Fruit fly (Drosophila melanogaster) whole organism, embryonic: ENCODE measurements around the gene CG6481.
A peak's percentile ranks its signal among the peaks of the same experiment; 100 is the strongest.

Experiments used
- Aef1 ChIP-seq: fragments of 200-800 bp; sonication (Bioruptor generic); IDR thresholded peaks from 3 replicates; pipeline ENCODE4 v1.3.6; 2022; ENCODE audit warnings: missing biosample characterization, missing genetic modification characterization
- B-H1 ChIP-seq: fragments of 200-800 bp; sonication (Bioruptor generic); IDR thresholded peaks from 3 replicates; pipeline ENCODE4 v1.3.6; 2022; ENCODE audit warnings: missing biosample characterization, missing genetic modification characterization
- CG10147 ChIP-seq: fragments of 200-800 bp; sonication (Bioruptor generic); optimal IDR thresholded peaks from 2 replicates; lab custom pipeline; 2019; ENCODE audit warnings: missing biosample characterization, mild to moderate bottlenecking, missing genetic modification characterization, moderate library complexity
- CG10209 ChIP-seq: fragments of 200-800 bp; sonication (Bioruptor generic); optimal IDR thresholded peaks from 3 replicates; lab custom pipeline; 2017; ENCODE audit warnings: missing biosample characterization, mild to moderate bottlenecking, missing genetic modification characterization, missing genetic modification reagents
- CG1024 ChIP-seq: fragments of 200-800 bp; sonication (Bioruptor generic); IDR thresholded peaks from 2 replicates; pipeline ENCODE4 v1.3.6; 2022; ENCODE audit warnings: missing biosample characterization, missing genetic modification characterization
- CG10979 ChIP-seq: fragments of 200-800 bp; sonication (Bioruptor generic); optimal IDR thresholded peaks from 2 replicates; lab custom pipeline; 2018; ENCODE audit warnings: missing biosample characterization, mild to moderate bottlenecking, missing genetic modification characterization, moderate library complexity
- CG11456 ChIP-seq: fragments of 200-800 bp; sonication (Bioruptor generic); IDR thresholded peaks from 3 replicates; pipeline ENCODE4 v1.3.6; 2022; ENCODE audit warnings: missing biosample characterization, missing genetic modification characterization
- CG12391 ChIP-seq: fragments of 200-800 bp; sonication (Bioruptor generic); optimal IDR thresholded peaks from 3 replicates; lab custom pipeline; 2018; ENCODE audit warnings: missing biosample characterization, mild to moderate bottlenecking, missing genetic modification characterization, moderate library complexity
- CG14860 ChIP-seq: fragments of 200-800 bp; sonication (Bioruptor generic); IDR thresholded peaks from 3 replicates; pipeline ENCODE4 v1.3.6; 2022; ENCODE audit warnings: missing biosample characterization, missing genetic modification characterization; ENCODE audit not compliant: partially characterized antibody
- CG15269 ChIP-seq: fragments of 200-800 bp; sonication (Bioruptor generic); optimal IDR thresholded peaks from 2 replicates; lab custom pipeline; 2018; ENCODE audit warnings: missing biosample characterization, mild to moderate bottlenecking, missing genetic modification characterization, moderate library complexity
- CG15696 ChIP-seq: fragments of 200-800 bp; sonication (Bioruptor generic); optimal IDR thresholded peaks from 2 replicates; lab custom pipeline; 2019; ENCODE audit warnings: missing biosample characterization, mild to moderate bottlenecking, missing genetic modification characterization, moderate library complexity
- CG16815 ChIP-seq: fragments of 200-800 bp; sonication (Bioruptor generic); optimal IDR thresholded peaks from 3 replicates; lab custom pipeline; 2017; ENCODE audit warnings: missing biosample characterization, mild to moderate bottlenecking, missing genetic modification characterization
- CG17361 ChIP-seq: fragments of 200-800 bp; sonication (Bioruptor generic); IDR thresholded peaks from 3 replicates; pipeline ENCODE4 v1.3.6; 2022; ENCODE audit warnings: missing biosample characterization, missing genetic modification characterization
- CG18011 ChIP-seq: fragments of 200-800 bp; sonication (Bioruptor generic); optimal IDR thresholded peaks from 2 replicates; lab custom pipeline; 2017; ENCODE audit warnings: missing biosample characterization, missing genetic modification characterization, mild to moderate bottlenecking, moderate library complexity, missing genotype
- CG18476 ChIP-seq: fragments of 200-800 bp; sonication (Bioruptor generic); optimal IDR thresholded peaks from 2 replicates; lab custom pipeline; 2016; ENCODE audit warnings: missing biosample characterization, mild to moderate bottlenecking, missing genetic modification characterization
- CG2116 ChIP-seq: fragments of 200-800 bp; sonication (Bioruptor generic); optimal IDR thresholded peaks from 3 replicates; lab custom pipeline; 2018; ENCODE audit warnings: missing biosample characterization, mild to moderate bottlenecking, missing genetic modification characterization
- CG2712 ChIP-seq: fragments of 200-800 bp; optimal IDR thresholded peaks from 3 replicates; lab custom pipeline; 2019; ENCODE audit warnings: missing biosample characterization, mild to moderate bottlenecking, missing genetic modification characterization, moderate library complexity
- CG30020 ChIP-seq: fragments of 200-800 bp; optimal IDR thresholded peaks from 2 replicates; lab custom pipeline; 2019; ENCODE audit warnings: missing biosample characterization, mild to moderate bottlenecking, missing genetic modification characterization, moderate library complexity
- CG3163 ChIP-seq: fragments of 200-800 bp; sonication (Bioruptor generic); optimal IDR thresholded peaks from 3 replicates; lab custom pipeline; 2016; ENCODE audit warnings: missing biosample characterization, missing genetic modification characterization
- CG3838 ChIP-seq: fragments of 200-800 bp; sonication (Bioruptor generic); optimal IDR thresholded peaks from 3 replicates; lab custom pipeline; 2016; ENCODE audit warnings: missing biosample characterization, missing genetic modification characterization
- CG7357 ChIP-seq: fragments of 200-800 bp; sonication (Bioruptor generic); IDR thresholded peaks from 3 replicates; pipeline ENCODE4 v1.3.6; 2022; ENCODE audit warnings: missing biosample characterization, missing genetic modification characterization
- CG8478 ChIP-seq: fragments of >200 bp; optimal IDR thresholded peaks from 2 replicates; lab custom pipeline; 2018
- CG8765 ChIP-seq: fragments of 200-800 bp; sonication (Bioruptor generic); IDR thresholded peaks from 2 replicates; pipeline ENCODE4 v1.3.6; 2022; ENCODE audit warnings: missing biosample characterization, missing genetic modification characterization
- CG8944 ChIP-seq: fragments of 200-800 bp; sonication (Bioruptor generic); optimal IDR thresholded peaks from 3 replicates; lab custom pipeline; 2016; ENCODE audit warnings: missing biosample characterization, missing genetic modification characterization
- CG9437 ChIP-seq: fragments of 200-800 bp; sonication (Bioruptor generic); optimal IDR thresholded peaks from 2 replicates; lab custom pipeline; 2018; ENCODE audit warnings: missing biosample characterization, mild to moderate bottlenecking, missing genetic modification characterization
- CG9876 ChIP-seq: fragments of 200-800 bp; sonication (Bioruptor generic); optimal IDR thresholded peaks from 2 replicates; lab custom pipeline; 2016; ENCODE audit warnings: missing biosample characterization, missing genetic modification characterization
- CoRest ChIP-seq: fragments of 200-800 bp; sonication (Bioruptor generic); optimal IDR thresholded peaks from 3 replicates; lab custom pipeline; 2018; ENCODE audit warnings: missing biosample characterization, mild to moderate bottlenecking, missing genetic modification characterization, moderate library complexity
- E2f2 ChIP-seq: fragments of 200-800 bp; sonication (Bioruptor generic); IDR thresholded peaks from 2 replicates; pipeline ENCODE4 v1.3.6; 2022; ENCODE audit warnings: missing biosample characterization, missing genetic modification characterization
- HmgD ChIP-seq: fragments of 200-800 bp; sonication (Bioruptor generic); optimal IDR thresholded peaks from 3 replicates; lab custom pipeline; 2016; ENCODE audit warnings: missing biosample characterization, missing genetic modification characterization
- Hr78 ChIP-seq, 2 experiments: fragments of 200-800 bp in 1 of 2; fragments of >200 bp in 1 of 2; sonication (Bioruptor generic) in 1 of 2; optimal IDR thresholded peaks; 2 replicates each; lab custom pipeline; 2017 to 2019; ENCODE audit warnings: missing biosample characterization in 2 of 2, missing genetic modification characterization in 2 of 2, mild to moderate bottlenecking in 1 of 2, moderate library complexity in 1 of 2
- Lhr ChIP-seq: fragments of 200-800 bp; sonication (Bioruptor generic); optimal IDR thresholded peaks from 3 replicates; lab custom pipeline; 2017; ENCODE audit warnings: mild to moderate bottlenecking, missing biosample characterization, missing genetic modification reagents, missing genetic modification characterization
- Ptx1 ChIP-seq: fragments of 200-800 bp; sonication (Bioruptor generic); IDR thresholded peaks from 2 replicates; pipeline ENCODE4 v1.3.6; 2022; ENCODE audit warnings: missing biosample characterization, missing genetic modification characterization
- Ravus ChIP-seq: fragments of 200-800 bp; sonication (Bioruptor generic); IDR thresholded peaks from 2 replicates; pipeline ENCODE4 v1.3.6; 2022; ENCODE audit warnings: missing biosample characterization, missing genetic modification characterization
- Six4 ChIP-seq: fragments of 200-800 bp; sonication (Bioruptor generic); optimal IDR thresholded peaks from 2 replicates; lab custom pipeline; 2016; ENCODE audit warnings: missing biosample characterization, missing genetic modification characterization
- ab ChIP-seq: fragments of 200-800 bp; sonication (Bioruptor generic); optimal IDR thresholded peaks from 2 replicates; lab custom pipeline; 2016; ENCODE audit warnings: missing biosample characterization, missing genetic modification characterization
- bigmax ChIP-seq: fragments of 200-800 bp; sonication (Bioruptor generic); optimal IDR thresholded peaks from 2 replicates; lab custom pipeline; 2018; ENCODE audit warnings: missing biosample characterization, mild to moderate bottlenecking, missing genetic modification characterization
- cad ChIP-seq: fragments of >200 bp; optimal IDR thresholded peaks from 2 replicates; lab custom pipeline; 2017; ENCODE audit warnings: missing biosample characterization, missing genetic modification characterization
- chinmo ChIP-seq: fragments of 200-800 bp; sonication (Bioruptor generic); IDR thresholded peaks from 4 replicates; pipeline ENCODE4 v1.3.6; 2022; ENCODE audit warnings: missing biosample characterization, missing genetic modification characterization; ENCODE audit not compliant: partially characterized antibody
- fd96Cb ChIP-seq: fragments of 200-800 bp; sonication (Bioruptor generic); optimal IDR thresholded peaks from 2 replicates; lab custom pipeline; 2018; ENCODE audit warnings: missing biosample characterization, mild to moderate bottlenecking, missing genetic modification characterization, moderate library complexity
- gce ChIP-seq: fragments of 200-800 bp; sonication (Bioruptor generic); IDR thresholded peaks from 3 replicates; pipeline ENCODE4 v1.3.6; 2022; ENCODE audit warnings: missing biosample characterization, missing genetic modification characterization
- inv ChIP-seq: fragments of 200-800 bp; sonication (Bioruptor generic); IDR thresholded peaks from 2 replicates; pipeline ENCODE4 v1.3.6; 2022; ENCODE audit warnings: missing biosample characterization, missing genetic modification characterization; ENCODE audit not compliant: partially characterized antibody
- lov ChIP-seq, 2 experiments: fragments of 200-800 bp in 1 of 2; fragments of >200 bp in 1 of 2; sonication (Bioruptor generic) in 1 of 2; IDR thresholded peaks in 1 of 2; optimal IDR thresholded peaks in 1 of 2; 2 replicates in 1 of 2; 3 replicates in 1 of 2; pipeline versions ENCODE4 v1.3.6 to Lab custom; 2017 to 2022; ENCODE audit warnings: missing biosample characterization in 1 of 2, missing genetic modification characterization in 1 of 2
- odd ChIP-seq: fragments of 200-800 bp; sonication (Bioruptor generic); optimal IDR thresholded peaks from 2 replicates; lab custom pipeline; 2017; ENCODE audit warnings: missing biosample characterization, mild to moderate bottlenecking, missing genetic modification characterization
- phol ChIP-seq: fragments of 200-800 bp; sonication (Bioruptor generic); optimal IDR thresholded peaks from 3 replicates; lab custom pipeline; 2018; ENCODE audit warnings: missing biosample characterization, mild to moderate bottlenecking, missing genetic modification characterization, moderate library complexity
- sc ChIP-seq, 3 experiments: fragments of >200 bp in 2 of 3; fragments of 200-800 bp in 1 of 3; sonication (Bioruptor generic) in 1 of 3; optimal IDR thresholded peaks; 2 replicates in 2 of 3; 3 replicates in 1 of 3; lab custom pipeline; 2017; ENCODE audit warnings: mild to moderate bottlenecking in 1 of 3, missing biosample characterization in 1 of 3, missing genetic modification characterization in 1 of 3, missing genetic modification reagents in 1 of 3
- sd ChIP-seq: fragments of 200-800 bp; sonication (Bioruptor generic); optimal IDR thresholded peaks from 3 replicates; lab custom pipeline; 2018; ENCODE audit warnings: missing biosample characterization, mild to moderate bottlenecking, missing genetic modification characterization, moderate library complexity
- so ChIP-seq: fragments of 200-800 bp; sonication (Bioruptor generic); IDR thresholded peaks from 3 replicates; pipeline ENCODE4 v1.3.6; 2022; ENCODE audit warnings: missing biosample characterization, missing genetic modification characterization
- trem ChIP-seq: fragments of 200-800 bp; optimal IDR thresholded peaks from 3 replicates; lab custom pipeline; 2019; ENCODE audit warnings: missing biosample characterization, mild to moderate bottlenecking, missing genetic modification characterization, moderate library complexity
- vvl ChIP-seq: fragments of 200-800 bp; sonication (Bioruptor generic); IDR thresholded peaks from 2 replicates; pipeline ENCODE4 v1.3.6; 2022; ENCODE audit warnings: missing biosample characterization, missing genetic modification characterization

The CG6481 gene

DNA sequence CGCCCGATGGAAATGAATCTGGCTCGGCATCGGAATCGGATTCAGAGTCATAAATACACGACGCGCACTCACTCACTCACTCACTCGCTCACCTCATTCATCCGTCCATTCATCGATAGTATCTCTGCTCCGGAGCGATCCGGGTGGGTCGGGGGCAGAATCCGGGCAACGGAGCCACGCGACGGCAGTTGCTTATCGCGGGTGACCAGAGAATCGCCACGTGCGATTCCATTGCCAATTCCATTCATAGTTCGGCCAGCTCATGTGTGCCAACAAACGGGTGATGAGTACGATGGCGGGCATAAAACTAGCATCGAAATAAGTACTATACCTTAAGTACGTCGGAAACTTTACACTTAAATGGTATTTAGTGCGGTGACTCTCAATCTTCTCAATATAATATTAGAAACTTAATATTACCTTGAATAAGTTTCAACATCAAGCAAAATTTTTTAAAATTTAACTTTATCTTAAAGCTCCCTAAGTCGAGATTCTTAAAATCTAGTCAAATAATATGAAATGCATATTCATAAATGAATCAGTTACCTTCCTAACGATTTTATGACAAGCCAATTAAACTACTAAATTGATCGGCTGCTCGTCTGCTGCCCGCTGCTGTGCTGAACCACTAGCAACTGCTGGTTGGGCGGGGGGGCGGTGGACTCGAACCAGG lies 2.5 kb upstream of the CG6481 start (continued):
- TF ChIP-seq lov (optimal IDR thresholded peaks at IDR 0.05; lab: Kevin White, UChicago) = no peak
- no peak for TF ChIP-seq lov (GFP tag; IDR thresholded peaks at IDR 0.05; lab: Robert Waterston, UW)
- peak; percentile 18 for TF ChIP-seq CG16815
- TF ChIP-seq Hr78 (GFP tag; optimal IDR thresholded peaks at IDR 0.05; lab: Kevin White, UChicago) = peak in 1 of 2 experiments; percentile 21
- no peak for TF ChIP-seq CG15269 (tag; lab: Kevin White, UChicago)
- TF ChIP-seq CG8478 (lab: Kevin White, UChicago) = no peak
- TF ChIP-seq CG10209 (GFP tag; lab: Kevin White, UChicago) = peak; percentile 52
- peak; percentile 63 for TF ChIP-seq CG15696
- TF ChIP-seq CG10147 (GFP tag; lab: Kevin White, UChicago) = peak; percentile 33
- TF ChIP-seq sc (optimal IDR thresholded peaks at IDR 0.05; lab: Kevin White, UChicago) = no peak
- peak; percentile 44 for TF ChIP-seq sc (GFP tag; optimal IDR thresholded peaks at IDR 0.05; lab: Kevin White, UChicago)
- no peak for TF ChIP-seq CG7357
- TF ChIP-seq Lhr (GFP tag; lab: Kevin White, UChicago) = no peak
- peak; percentile 10 for TF ChIP-seq CG30020 (tag; lab: Kevin White, UChicago)
- peak; percentile 80 for TF ChIP-seq CG17361
- peak; percentile 71 for TF ChIP-seq phol (tag; lab: Kevin White, UChicago)
- TF ChIP-seq B-H1 = no peak
- peak; percentile 23; the same call in 1 of the 2 replicates for TF ChIP-seq vvl (GFP tag; lab: Robert Waterston, UW)
- no peak for TF ChIP-seq CG3163 (GFP tag; lab: Kevin White, UChicago)
- no peak for TF ChIP-seq inv (GFP tag; lab: Robert Waterston, UW)
- TF ChIP-seq CG14860 (GFP tag; lab: Robert Waterston, UW) = no peak
- peak; percentile 10 for TF ChIP-seq CG18476 (GFP tag; lab: Kevin White, UChicago)
- TF ChIP-seq CG2116 = peak; percentile 14
- no peak for TF ChIP-seq Aef1 (GFP tag; lab: Robert Waterston, UW)
- TF ChIP-seq CG12391 (tag; lab: Kevin White, UChicago) = peak; percentile 43
- no peak for TF ChIP-seq Ravus (GFP tag; lab: Robert Waterston, UW)
- TF ChIP-seq ab (GFP tag; lab: Kevin White, UChicago) = no peak
- no peak for TF ChIP-seq CG9876 (GFP tag; lab: Kevin White, UChicago)
- TF ChIP-seq CG8944 (GFP tag; lab: Kevin White, UChicago) = no peak
- peak; percentile 42 for TF ChIP-seq CG9437 (GFP tag; lab: Kevin White, UChicago)
- TF ChIP-seq CG2712 (tag; lab: Kevin White, UChicago) = peak; percentile 77
- peak; percentile 10; the same call in 1 of the 3 replicates for TF ChIP-seq CG11456 (GFP tag; lab: Robert Waterston, UW)
- TF ChIP-seq CG1024 (GFP tag; lab: Robert Waterston, UW) = no peak
- TF ChIP-seq odd (GFP tag; lab: Kevin White, UChicago) = peak; percentile 9
- peak; percentile 43 for TF ChIP-seq CoRest (tag; lab: Kevin White, UChicago)
- peak; percentile 53 for TF ChIP-seq fd96Cb
- no peak for TF ChIP-seq E2f2
- TF ChIP-seq chinmo = no peak
- TF ChIP-seq CG18011 (GFP tag; lab: Kevin White, UChicago) = no peak
- TF ChIP-seq Ptx1 (GFP tag; lab: Robert Waterston, UW) = 0 out of 2 replicates have a peak, but pooled peaks have one; percentile 19
- no peak for TF ChIP-seq bigmax (GFP tag; lab: Kevin White, UChicago)
- no peak for TF ChIP-seq sd (tag; lab: Kevin White, UChicago)
- no peak for TF ChIP-seq so (GFP tag; lab: Robert Waterston, UW)
- TF ChIP-seq Six4 (GFP tag; lab: Kevin White, UChicago) = no peak
- TF ChIP-seq HmgD = no peak
- TF ChIP-seq CG10979 (tag; lab: Kevin White, UChicago) = peak; percentile 79
- TF ChIP-seq trem (tag; lab: Kevin White, UChicago) = peak; percentile 47
- TF ChIP-seq gce (GFP tag; lab: Robert Waterston, UW) = no peak
- TF ChIP-seq CG8765 (GFP tag; lab: Robert Waterston, UW) = no peak
- TF ChIP-seq CG3838 = no peak
- TF ChIP-seq cad (GFP tag; lab: Kevin White, UChicago) = no peak
